Fruit fly (Drosophila melanogaster): ENCODE data around the gene CG42374.
A peak's percentile ranks its signal among the peaks of the same experiment; 100 is the strongest.

The CG42374 gene

dm6 chr3L:19264141-19264487, 548 bp downstream of the CG42374 start, which contains the start of gene Max (continued):
- peak; percentile 15 for TF ChIP-seq CG10462 (GFP tag; optimal IDR thresholded peaks at IDR 0.05)
- no peak for TF ChIP-seq CG16813 (GFP tag; IDR thresholded peaks at IDR 0.05; ENCODE audit: partially characterized antibody)
- TF ChIP-seq CG10979 (tag; optimal IDR thresholded peaks at IDR 0.05) = peak; percentile 71
- no peak for TF ChIP-seq hth (optimal IDR thresholded peaks at IDR 0.05)
- peak; percentile 87 for TF ChIP-seq ci (GFP tag; IDR thresholded peaks at IDR 0.05)
- TF ChIP-seq NC2α (GFP tag; optimal IDR thresholded peaks at IDR 0.05) = no peak
- no peak for TF ChIP-seq CG6791 (GFP tag; IDR thresholded peaks at IDR 0.05; ENCODE audit: partially characterized antibody)
- TF ChIP-seq CG11085 (GFP tag; IDR thresholded peaks at IDR 0.05) = no peak
- TF ChIP-seq CG15011 (GFP tag; optimal IDR thresholded peaks at IDR 0.05) = no peak
- peak; percentile 58; the same call in 1 of the 2 replicates for TF ChIP-seq chm (GFP tag; IDR thresholded peaks at IDR 0.05)
- no peak for TF ChIP-seq CG6272 (GFP tag; IDR thresholded peaks at IDR 0.05)
- peak; percentile 77 for TF ChIP-seq sob (GFP tag; IDR thresholded peaks at IDR 0.05)
- no peak for TF ChIP-seq tna (GFP tag; IDR thresholded peaks at IDR 0.05; ENCODE audit: partially characterized antibody)
- TF ChIP-seq CG10565 (GFP tag; optimal IDR thresholded peaks at IDR 0.05) = no peak
- TF ChIP-seq CG13123 (GFP tag; optimal IDR thresholded peaks at IDR 0.05) = peak; percentile 52
- TF ChIP-seq nau (GFP tag; optimal IDR thresholded peaks at IDR 0.05) = no peak
- TF ChIP-seq CG17359 (tag; optimal IDR thresholded peaks at IDR 0.05) = peak; percentile 71
- TF ChIP-seq zen2 (GFP tag; IDR thresholded peaks at IDR 0.05; ENCODE audit: partially characterized antibody) = no peak
- TF ChIP-seq CG18476 (GFP tag; optimal IDR thresholded peaks at IDR 0.05) = no peak
- peak; percentile 58 for TF ChIP-seq CG8388 (GFP tag; optimal IDR thresholded peaks at IDR 0.05)
- no peak for TF ChIP-seq NC2β (GFP tag; optimal IDR thresholded peaks at IDR 0.05)
- TF ChIP-seq Lhr (GFP tag; optimal IDR thresholded peaks at IDR 0.05) = peak; percentile 22
- no peak for TF ChIP-seq da (GFP tag; optimal IDR thresholded peaks at IDR 0.05)
- TF ChIP-seq CG12659 (GFP tag; optimal IDR thresholded peaks at IDR 0.05) = peak; percentile 85
- TF ChIP-seq ro (GFP tag; IDR thresholded peaks at IDR 0.05) = no peak
- peak; percentile 36 for TF ChIP-seq Mad (GFP tag; optimal IDR thresholded peaks at IDR 0.05)
- TF ChIP-seq CG31365 (tag; optimal IDR thresholded peaks at IDR 0.05) = peak; percentile 23
- peak; percentile 52 for TF ChIP-seq Nf-YA (GFP tag; IDR thresholded peaks at IDR 0.05)
- no peak for TF ChIP-seq ash1 (GFP tag; optimal IDR thresholded peaks at IDR 0.05)
- peak; percentile 8 for TF ChIP-seq CG2202 (tag; optimal IDR thresholded peaks at IDR 0.05)
- TF ChIP-seq CG13287 (GFP tag; IDR thresholded peaks at IDR 0.05; ENCODE audit: partially characterized antibody) = no peak; the same call in 1 of the 2 replicates
- no peak for TF ChIP-seq Dfd (GFP tag; optimal IDR thresholded peaks at IDR 0.05)
- TF ChIP-seq CG5245 (GFP tag; optimal IDR thresholded peaks at IDR 0.05) = peak; percentile 40
- TF ChIP-seq CG3163 (GFP tag; optimal IDR thresholded peaks at IDR 0.05) = no peak
- peak; percentile 36; the same call in 1 of the 2 replicates for TF ChIP-seq CG1024 (GFP tag; IDR thresholded peaks at IDR 0.05)
- peak; percentile 26 for TF ChIP-seq CG6654 (GFP tag; optimal IDR thresholded peaks at IDR 0.05)
- no peak for TF ChIP-seq Doc3 (GFP tag; IDR thresholded peaks at IDR 0.05; ENCODE audit: partially characterized antibody)
- TF ChIP-seq Ptx1 (GFP tag; IDR thresholded peaks at IDR 0.05) = peak; percentile 67
- peak; percentile 72 for TF ChIP-seq CG15601 (tag; optimal IDR thresholded peaks at IDR 0.05)
- no peak for TF ChIP-seq CG8478 (optimal IDR thresholded peaks at IDR 0.05)
- TF ChIP-seq CG17361 (GFP tag; IDR thresholded peaks at IDR 0.05) = peak; percentile 59
- TF ChIP-seq CG16815 (GFP tag; optimal IDR thresholded peaks at IDR 0.05) = no peak
- peak; percentile 58; the same call in 1 of the 3 replicates for TF ChIP-seq CG11695 (GFP tag; IDR thresholded peaks at IDR 0.05)
- TF ChIP-seq Fer2 (tag; optimal IDR thresholded peaks at IDR 0.05) = peak; percentile 52
- TF ChIP-seq CG3281 (GFP tag; optimal IDR thresholded peaks at IDR 0.05) = peak; percentile 68
- TF ChIP-seq ems (GFP tag; optimal IDR thresholded peaks at IDR 0.05) = peak; percentile 30
- TF ChIP-seq nerfin-1 (tag; optimal IDR thresholded peaks at IDR 0.05) = peak; percentile 28
- peak; percentile 59 for TF ChIP-seq salm (tag; optimal IDR thresholded peaks at IDR 0.05)
- TF ChIP-seq CG17612 (GFP tag; IDR thresholded peaks at IDR 0.05) = no peak
- peak; percentile 47 for TF ChIP-seq CG12942 (GFP tag; optimal IDR thresholded peaks at IDR 0.05)
- TF ChIP-seq GATAe (GFP tag; conservative IDR thresholded peaks at IDR 0.05) = no peak
- no peak for TF ChIP-seq CG3065 (GFP tag; optimal IDR thresholded peaks at IDR 0.05)
